Worm (Caenorhabditis elegans) whole organism, midembryonic: ENCODE data around the gene ppm-2.

Source experiments
- T22C8.4 ChIP-seq: fragments of 200-800 bp; sonication (Bioruptor generic); IDR thresholded peaks from 2 replicates; pipeline ENCODE4 v1.3.6; 2022; ENCODE audit warnings: missing genetic modification characterization, missing compliant biosample characterization
- cog-1 ChIP-seq: sonication (generic microtip); optimal IDR thresholded peaks from 2 replicates; lab custom pipeline; 2016; ENCODE audit warnings: missing genetic modification characterization, missing compliant biosample characterization
- flt-1 ChIP-seq: fragments of 200-800 bp; sonication (Bioruptor generic); IDR thresholded peaks from 2 replicates; pipeline ENCODE4 v1.3.6; 2022; ENCODE audit warnings: missing genetic modification characterization, missing compliant biosample characterization
- klf-2 ChIP-seq: fragments of 200-800 bp; sonication (Bioruptor generic); conservative IDR thresholded peaks from 2 replicates; pipeline ENCODE4 v1.3.6; 2022; ENCODE audit warnings: missing genetic modification reagents, missing genetic modification characterization, missing compliant biosample characterization
- med-1 ChIP-seq: sonication (generic microtip); optimal IDR thresholded peaks from 2 replicates; lab custom pipeline; 2017; ENCODE audit warnings: missing genetic modification characterization, mild to moderate bottlenecking, missing compliant biosample characterization, antibody characterized with exemption, missing genetic modification reagents; ENCODE audit not compliant: insufficient read depth
- ref-1 ChIP-seq: fragments of 200-800 bp; sonication (Bioruptor generic); conservative IDR thresholded peaks from 2 replicates; pipeline ENCODE4 v1.3.6; 2022; ENCODE audit warnings: missing genetic modification reagents, missing genetic modification characterization, missing compliant biosample characterization
- tab-1 ChIP-seq: fragments of 200-800 bp; sonication (Bioruptor generic); IDR thresholded peaks from 2 replicates; pipeline ENCODE4 v1.3.6; 2022; ENCODE audit warnings: missing genetic modification characterization, missing compliant biosample characterization
- ztf-23 ChIP-seq: fragments of 200-800 bp; sonication (Bioruptor generic); IDR thresholded peaks from 2 replicates; pipeline ENCODE4 v1.3.6; 2022; ENCODE audit warnings: missing genetic modification reagents, missing genetic modification characterization, missing compliant biosample characterization
- ztf-29 ChIP-seq: fragments of 200-800 bp; sonication (Bioruptor generic); IDR thresholded peaks from 2 replicates; pipeline ENCODE4 v1.3.6; 2022; ENCODE audit warnings: missing genetic modification reagents, missing genetic modification characterization, missing compliant biosample characterization

DNA sequence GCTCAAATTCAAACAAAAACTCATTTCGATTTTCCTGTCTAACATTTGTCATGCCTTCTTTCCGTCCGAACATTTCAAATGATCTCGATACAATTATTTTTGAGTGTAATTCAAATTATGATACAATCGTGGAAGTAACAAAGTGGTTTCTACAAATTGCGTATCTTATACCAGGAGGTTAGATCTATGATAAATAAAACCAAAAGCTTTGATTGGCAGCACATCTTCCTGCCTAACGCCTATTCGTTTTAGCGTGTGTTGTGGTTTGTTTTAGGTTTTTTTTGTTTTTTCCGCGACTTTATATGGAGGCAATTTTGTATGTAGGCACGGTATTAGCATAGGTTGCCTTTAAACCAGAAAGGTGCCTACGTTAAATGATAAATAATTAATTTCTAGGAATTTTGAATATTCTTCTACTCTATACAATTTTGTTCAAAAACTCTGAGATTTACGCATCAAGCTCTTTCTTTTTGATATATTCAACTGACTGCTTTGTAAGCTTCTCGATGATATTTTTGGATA, 29.7 kb downstream of the ppm-2 start, which contains the start of gene srg-11:
- TF ChIP-seq ref-1, result no peak
- TF ChIP-seq flt-1 (GFP tag; lab: Robert Waterston, UW), result no peak
- no peak for TF ChIP-seq med-1 (GFP tag; lab: Kevin White, UChicago)
- TF ChIP-seq cog-1, result no peak
- no peak for TF ChIP-seq klf-2 (GFP tag; lab: Robert Waterston, UW)
- no peak for TF ChIP-seq ztf-23
- TF ChIP-seq tab-1, result no peak
- TF ChIP-seq ztf-29, result no peak
- no peak for TF ChIP-seq T22C8.4
